Worm (Caenorhabditis elegans) whole organism, young adult: ENCODE measurements around the gene T04A6.2.

Source experiments
- F49E8.2 ChIP-seq: sonication (generic microtip); optimal IDR thresholded peaks from 3 replicates; lab custom pipeline; 2017; ENCODE audit warnings: missing genetic modification characterization, mild to moderate bottlenecking, missing compliant biosample characterization, antibody characterized with exemption, moderate library complexity; ENCODE audit not compliant: insufficient read depth
- Y79H2A.3 ChIP-seq: fragments of 200-800 bp; sonication (Bioruptor generic); conservative IDR thresholded peaks from 2 replicates; pipeline ENCODE4 v1.3.6; 2022; ENCODE audit warnings: missing genetic modification reagents, missing genetic modification characterization, missing compliant biosample characterization
- ccch-3 ChIP-seq: fragments of 200-800 bp; sonication (Bioruptor generic); optimal IDR thresholded peaks from 2 replicates; lab custom pipeline; 2018; ENCODE audit warnings: mild to moderate bottlenecking, missing genetic modification characterization, missing compliant biosample characterization
- ceh-27 ChIP-seq: fragments of 200-800 bp; sonication (Bioruptor generic); optimal IDR thresholded peaks from 2 replicates; lab custom pipeline; 2018; ENCODE audit warnings: mild to moderate bottlenecking, missing genetic modification characterization, moderate library complexity, missing compliant biosample characterization
- pha-4 ChIP-seq: fragments of 150-350 bp; sonication (generic microtip); optimal IDR thresholded peaks from 2 replicates; lab custom pipeline; 2014; ENCODE audit warnings: missing biosample characterization, missing genetic modification reagents, missing genetic modification characterization
- snpc-4 ChIP-seq, 5 experiments: fragments of 150-350 bp in 1 of 5; sonication (generic microtip) in 4 of 5; optimal IDR thresholded peaks; 2 replicates each; lab custom pipeline; 2014 to 2018; ENCODE audit warnings: missing genetic modification characterization in 5 of 5, missing biosample characterization in 3 of 5, antibody characterized with exemption in 2 of 5, mild to moderate bottlenecking in 2 of 5, missing compliant biosample characterization in 2 of 5, missing genotype in 2 of 5, moderate library complexity in 2 of 5, missing genetic modification reagents in 1 of 5

ce11 chrIII:7609168-7609567, 5.5 kb upstream of the T04A6.2 start, which contains the start of gene nsph-4.3:
- TF ChIP-seq pha-4 (no peak), ccch-3 (no peak), snpc-4 (GFP tag; optimal IDR thresholded peaks at IDR 0.05; lab: Kevin White, UChicago) (no peak), snpc-4 (tag; optimal IDR thresholded peaks at IDR 0.05; lab: Kevin White, UChicago) (no peak), ceh-27 (GFP tag; lab: Kevin White, UChicago) (no peak), F49E8.2 (tag; lab: Kevin White, UChicago) (no peak), Y79H2A.3 (no peak)
